Worm (Caenorhabditis elegans) whole organism, early embryonic: Measurements from ENCODE around the gene idpp-11.

ENCODE experiments used
- F13C5.2 ChIP-seq: sonication (generic microtip); optimal IDR thresholded peaks from 2 replicates; lab custom pipeline; 2017; ENCODE audit warnings: mild to moderate bottlenecking, missing genetic modification characterization, inconsistent platforms, missing compliant biosample characterization
- ama-1 ChIP-seq: fragments of 150-350 bp; optimal IDR thresholded peaks from 2 replicates; lab custom pipeline; 2014
- ets-7 ChIP-seq: sonication (generic microtip); optimal IDR thresholded peaks from 2 replicates; lab custom pipeline; 2016; ENCODE audit warnings: missing genotype, missing genetic modification characterization, missing compliant biosample characterization

DNA sequence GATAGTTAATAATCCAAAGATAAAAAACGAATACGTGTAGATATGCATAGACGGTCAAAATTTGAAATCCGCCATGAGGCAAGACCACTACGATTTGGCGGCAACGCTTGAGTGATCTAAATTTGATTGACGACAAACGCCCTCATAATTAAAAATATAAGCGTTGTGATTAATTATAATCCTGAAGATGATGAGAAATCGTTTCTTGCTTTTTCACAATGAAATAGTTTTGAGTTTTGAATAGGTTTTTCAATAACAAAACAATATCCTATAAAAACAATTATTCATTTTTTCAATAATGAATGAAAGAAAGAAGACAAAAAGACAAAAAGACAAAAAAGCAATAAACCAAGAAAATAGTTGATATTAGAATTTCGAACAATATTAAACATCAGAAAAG lies 5.1 kb downstream of the idpp-11 start, which contains the start of gene C54D2.6:
- no peak for TF ChIP-seq ama-1
- TF ChIP-seq F13C5.2 (tag; lab: Kevin White, UChicago) = no peak
- no peak for TF ChIP-seq ets-7
